Worm (Caenorhabditis elegans): ENCODE measurements around the gene C50F7.5.

DNA sequence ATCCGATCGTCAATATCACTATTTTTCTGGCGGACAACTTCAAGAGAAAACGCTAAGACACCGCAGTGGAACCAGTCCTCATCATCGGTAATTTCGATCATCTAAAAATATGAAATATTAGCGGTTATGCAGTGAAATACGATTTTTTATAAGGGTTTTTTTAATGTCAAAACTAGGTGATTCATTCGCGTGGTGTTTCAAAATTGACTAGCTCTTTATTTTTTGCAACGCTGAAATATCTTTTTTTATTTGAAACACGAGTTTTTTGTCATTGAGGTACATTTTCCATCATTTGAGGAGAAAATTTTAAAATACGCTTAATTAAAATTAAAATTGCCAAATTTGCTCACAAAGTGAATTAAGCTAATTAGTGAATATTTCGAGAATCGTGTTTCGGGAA is 33.0 kb downstream of the C50F7.5 start, which contains the start of gene dsb-3:
- TF ChIP-seq flt-1 (GFP tag; IDR thresholded peaks at IDR 0.05) (no peak), ref-1 (GFP tag; conservative IDR thresholded peaks at IDR 0.05) (no peak), tab-1 (GFP tag; IDR thresholded peaks at IDR 0.05) (no peak), T22C8.4 (GFP tag; IDR thresholded peaks at IDR 0.05) (no peak), med-1 (GFP tag; optimal IDR thresholded peaks at IDR 0.05; ENCODE audit: insufficient read depth) (no peak)
